Worm (Caenorhabditis elegans) whole organism, L4 larva: ENCODE measurements around the gene Y47D7A.17.

ENCODE experiments used
- aly-2 ChIP-seq: sonication (generic microtip); optimal IDR thresholded peaks from 2 replicates; lab custom pipeline; 2018; ENCODE audit warnings: missing biosample characterization, missing genetic modification characterization
- ama-1 ChIP-seq: fragments of 150-350 bp; optimal IDR thresholded peaks from 2 replicates; lab custom pipeline; 2014; ENCODE audit warnings: inconsistent platforms, mixed read lengths
- ces-1 ChIP-seq: fragments of 150-350 bp; sonication (generic microtip); optimal IDR thresholded peaks from 4 replicates; lab custom pipeline; 2014; ENCODE audit warnings: missing biosample characterization, missing genetic modification reagents, missing genetic modification characterization
- dmd-6 ChIP-seq: fragments of 200-800 bp; sonication (Bioruptor generic); IDR thresholded peaks from 2 replicates; pipeline ENCODE4 v1.3.6; 2022; ENCODE audit warnings: missing genetic modification reagents, missing genetic modification characterization, missing compliant biosample characterization
- egl-27 ChIP-seq: sonication (generic microtip); optimal IDR thresholded peaks from 3 replicates; lab custom pipeline; 2017; ENCODE audit warnings: missing biosample characterization, missing genetic modification reagents, missing genetic modification characterization
- fos-1 ChIP-seq: fragments of 150-350 bp; optimal IDR thresholded peaks from 2 replicates; lab custom pipeline; 2014; ENCODE audit warnings: missing biosample characterization, missing genetic modification characterization
- hmg-1.1 ChIP-seq: fragments of 200-800 bp; sonication (Bioruptor generic); IDR thresholded peaks from 2 replicates; pipeline ENCODE4 v1.3.6; 2022; ENCODE audit warnings: missing genetic modification reagents, missing genetic modification characterization, missing compliant biosample characterization
- jun-1 ChIP-seq: fragments of 150-350 bp; optimal IDR thresholded peaks from 2 replicates; lab custom pipeline; 2014; ENCODE audit warnings: missing biosample characterization, missing genetic modification reagents, missing genetic modification characterization
- lin-13 ChIP-seq: fragments of 150-350 bp; optimal IDR thresholded peaks from 2 replicates; lab custom pipeline; 2014; ENCODE audit warnings: missing biosample characterization, missing genetic modification reagents, missing genetic modification characterization
- lin-39 ChIP-seq: fragments of 150-350 bp; optimal IDR thresholded peaks from 2 replicates; lab custom pipeline; 2014; ENCODE audit warnings: missing biosample characterization, missing genetic modification reagents, missing genetic modification characterization
- nhr-11 ChIP-seq: fragments of 150-350 bp; optimal IDR thresholded peaks from 2 replicates; lab custom pipeline; 2014; ENCODE audit warnings: missing biosample characterization, missing genetic modification characterization
- pha-4 ChIP-seq, 2 experiments: fragments of 150-350 bp in 1 of 2; fragments of 200-800 bp in 1 of 2; sonication (Bioruptor generic) in 1 of 2; IDR thresholded peaks in 1 of 2; optimal IDR thresholded peaks in 1 of 2; 2 replicates each; pipeline versions ENCODE4 v1.3.6 to Lab custom; 2014 to 2022; ENCODE audit warnings: missing genetic modification characterization in 2 of 2, missing genetic modification reagents in 2 of 2, missing biosample characterization in 1 of 2, missing compliant biosample characterization in 1 of 2
- unc-62 ChIP-seq, 3 experiments: fragments of 150-350 bp in 1 of 3; sonication (generic microtip); optimal IDR thresholded peaks in 2 of 3; peaks in 1 of 3; 1 replicate in 1 of 3; 2 replicates in 2 of 3; lab custom pipeline; 2014 to 2017; ENCODE audit warnings: missing biosample characterization in 3 of 3, missing genetic modification characterization in 3 of 3, missing genetic modification reagents in 3 of 3, missing genotype in 1 of 3
- vab-7 ChIP-seq: fragments of 200-800 bp; sonication (Bioruptor generic); IDR thresholded peaks from 2 replicates; pipeline ENCODE4 v1.3.6; 2022; ENCODE audit warnings: missing genetic modification reagents, missing genetic modification characterization, missing compliant biosample characterization

DNA sequence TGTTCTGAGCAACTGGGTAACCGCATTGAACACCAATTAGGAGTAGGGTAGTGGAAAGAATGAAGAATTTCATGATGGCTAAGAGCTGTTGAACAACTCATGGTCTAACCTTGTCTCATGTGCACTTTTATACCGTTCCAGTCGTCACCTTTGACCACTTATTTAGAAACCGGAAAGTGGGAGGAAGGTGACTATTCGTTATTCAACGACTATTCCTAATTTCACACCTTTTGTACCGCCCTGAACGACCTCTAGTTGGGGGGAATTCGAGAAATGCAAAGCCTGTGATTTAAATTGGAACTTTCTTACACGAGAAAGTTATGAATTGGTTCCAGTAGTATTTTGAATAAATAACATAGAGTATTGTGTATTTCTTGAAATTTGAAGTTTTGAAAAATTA lies 18.0 kb upstream of the Y47D7A.17 start, which contains the start of gene Y47D7A.12:
- TF ChIP-seq vab-7 (no peak), unc-62 (GFP tag; optimal IDR thresholded peaks at IDR 0.05 in 1 of 2; lab: Kevin White, UChicago) (no peak), unc-62 (tag; optimal IDR thresholded peaks at IDR 0.05; lab: Kevin White, UChicago) (no peak), egl-27 (tag; lab: Kevin White, UChicago) (no peak), ama-1 (no peak), lin-39 (tag; lab: Kevin White, UChicago) (no peak), fos-1 (tag; lab: Kevin White, UChicago) (no peak), jun-1 (tag; lab: Kevin White, UChicago) (no peak), pha-4 (GFP tag; IDR thresholded peaks at IDR 0.05; lab: Robert Waterston, UW) (no peak), pha-4 (tag; optimal IDR thresholded peaks at IDR 0.05; lab: Kevin White, UChicago) (no peak), dmd-6 (GFP tag; lab: Robert Waterston, UW) (no peak), hmg-1.1 (GFP tag; lab: Robert Waterston, UW) (no peak), aly-2 (no peak), ces-1 (GFP tag; lab: Kevin White, UChicago) (no peak), nhr-11 (tag; lab: Kevin White, UChicago) (no peak), lin-13 (no peak)
